Fruit fly (Drosophila melanogaster) whole organism, embryonic: ENCODE measurements around the gene CG42512.

Source experiments
- Ada2b ChIP-seq: fragments of 200-800 bp; sonication (Bioruptor generic); IDR thresholded peaks from 2 replicates; pipeline ENCODE4 v1.3.6; 2022; ENCODE audit warnings: missing biosample characterization, missing genetic modification characterization
- B-H2 ChIP-seq: fragments of 200-800 bp; sonication (Bioruptor generic); optimal IDR thresholded peaks from 2 replicates; lab custom pipeline; 2018; ENCODE audit warnings: missing biosample characterization, mild to moderate bottlenecking, missing genetic modification characterization
- CG11085 ChIP-seq: fragments of 200-800 bp; sonication (Bioruptor generic); IDR thresholded peaks from 2 replicates; pipeline ENCODE4 v1.3.6; 2022; ENCODE audit warnings: missing biosample characterization, missing genetic modification characterization
- CG11456 ChIP-seq: fragments of 200-800 bp; sonication (Bioruptor generic); IDR thresholded peaks from 3 replicates; pipeline ENCODE4 v1.3.6; 2022; ENCODE audit warnings: missing biosample characterization, missing genetic modification characterization
- CG13123 ChIP-seq: fragments of 200-800 bp; sonication (Bioruptor generic); optimal IDR thresholded peaks from 2 replicates; lab custom pipeline; 2016; ENCODE audit warnings: missing biosample characterization, missing genetic modification characterization
- CG13296 ChIP-seq: fragments of 200-800 bp; sonication (Bioruptor generic); optimal IDR thresholded peaks from 3 replicates; lab custom pipeline; 2018; ENCODE audit warnings: missing biosample characterization, mild to moderate bottlenecking, missing genetic modification characterization
- CG15601 ChIP-seq: fragments of 200-800 bp; sonication (Bioruptor generic); optimal IDR thresholded peaks from 3 replicates; lab custom pipeline; 2019; ENCODE audit warnings: missing biosample characterization, mild to moderate bottlenecking, missing genetic modification characterization, moderate library complexity
- CG1602 ChIP-seq: fragments of 200-800 bp; sonication (Bioruptor generic); optimal IDR thresholded peaks from 3 replicates; lab custom pipeline; 2016; ENCODE audit warnings: missing biosample characterization, missing genetic modification characterization
- CG16779 ChIP-seq: fragments of 200-800 bp; sonication (Bioruptor generic); IDR thresholded peaks from 2 replicates; pipeline ENCODE4 v1.3.6; 2022; ENCODE audit warnings: missing biosample characterization, missing genetic modification characterization
- CG17359 ChIP-seq: fragments of 200-800 bp; sonication (Bioruptor generic); optimal IDR thresholded peaks from 3 replicates; lab custom pipeline; 2018; ENCODE audit warnings: missing biosample characterization, mild to moderate bottlenecking, missing genetic modification characterization, moderate library complexity
- CG17385 ChIP-seq: fragments of 200-800 bp; sonication (Bioruptor generic); optimal IDR thresholded peaks from 3 replicates; lab custom pipeline; 2018; ENCODE audit warnings: missing biosample characterization, mild to moderate bottlenecking, missing genetic modification characterization
- CG1832 ChIP-seq: fragments of 200-800 bp; sonication (Bioruptor generic); optimal IDR thresholded peaks from 2 replicates; lab custom pipeline; 2017; ENCODE audit warnings: missing biosample characterization, mild to moderate bottlenecking, missing genetic modification characterization, inconsistent platforms
- CG18476 ChIP-seq: fragments of 200-800 bp; sonication (Bioruptor generic); optimal IDR thresholded peaks from 2 replicates; lab custom pipeline; 2016; ENCODE audit warnings: missing biosample characterization, mild to moderate bottlenecking, missing genetic modification characterization
- CG2199 ChIP-seq: fragments of 200-800 bp; sonication (Bioruptor generic); IDR thresholded peaks from 3 replicates; pipeline ENCODE4 v1.3.6; 2022; ENCODE audit warnings: missing biosample characterization, missing genetic modification characterization
- CG3065 ChIP-seq: fragments of 200-800 bp; sonication (Bioruptor generic); optimal IDR thresholded peaks from 2 replicates; lab custom pipeline; 2016; ENCODE audit warnings: missing biosample characterization, missing genetic modification characterization
- CG31224 ChIP-seq: fragments of 200-800 bp; sonication (Bioruptor generic); IDR thresholded peaks from 2 replicates; pipeline ENCODE4 v1.3.6; 2022; ENCODE audit warnings: missing biosample characterization, missing genetic modification characterization
- CG31365 ChIP-seq: fragments of 200-800 bp; sonication (Bioruptor generic); optimal IDR thresholded peaks from 2 replicates; lab custom pipeline; 2018; ENCODE audit warnings: missing biosample characterization, mild to moderate bottlenecking, missing genetic modification characterization
- CG32772 ChIP-seq: fragments of 200-800 bp; sonication (Bioruptor generic); IDR thresholded peaks from 2 replicates; pipeline ENCODE4 v1.3.6; 2022; ENCODE audit warnings: missing biosample characterization, missing genetic modification characterization
- CG4282 ChIP-seq: fragments of 200-800 bp; sonication (Bioruptor generic); optimal IDR thresholded peaks from 2 replicates; lab custom pipeline; 2016; ENCODE audit warnings: missing biosample characterization, missing genetic modification characterization
- CG4404 ChIP-seq: fragments of 200-800 bp; sonication (Bioruptor generic); IDR thresholded peaks from 2 replicates; pipeline ENCODE4 v1.3.6; 2022; ENCODE audit warnings: missing biosample characterization, missing genetic modification characterization
- CG5953 ChIP-seq: fragments of 200-800 bp; sonication (Bioruptor generic); IDR thresholded peaks from 2 replicates; pipeline ENCODE4 v1.3.6; 2022; ENCODE audit warnings: missing biosample characterization, missing genetic modification characterization
- CG6272 ChIP-seq: fragments of 200-800 bp; sonication (Bioruptor generic); IDR thresholded peaks from 2 replicates; pipeline ENCODE4 v1.3.6; 2022; ENCODE audit warnings: missing biosample characterization, missing genetic modification characterization
- CG6854 ChIP-seq: fragments of 200-800 bp; sonication (Bioruptor generic); optimal IDR thresholded peaks from 3 replicates; lab custom pipeline; 2017; ENCODE audit warnings: missing biosample characterization, mild to moderate bottlenecking, missing genetic modification characterization
- CG7357 ChIP-seq: fragments of 200-800 bp; sonication (Bioruptor generic); IDR thresholded peaks from 3 replicates; pipeline ENCODE4 v1.3.6; 2022; ENCODE audit warnings: missing biosample characterization, missing genetic modification characterization
- CG7372 ChIP-seq: fragments of 200-800 bp; sonication (Bioruptor generic); IDR thresholded peaks from 2 replicates; pipeline ENCODE4 v1.3.6; 2022; ENCODE audit warnings: missing biosample characterization, missing genetic modification characterization
- CG7928 ChIP-seq: fragments of 200-800 bp; sonication (Bioruptor generic); optimal IDR thresholded peaks from 2 replicates; lab custom pipeline; 2017; ENCODE audit warnings: missing biosample characterization, mild to moderate bottlenecking, missing genetic modification characterization
- Chrac-16 ChIP-seq: fragments of 200-800 bp; sonication (Bioruptor generic); optimal IDR thresholded peaks from 3 replicates; lab custom pipeline; 2016; ENCODE audit warnings: missing biosample characterization, missing genetic modification characterization
- ERR ChIP-seq: fragments of 200-800 bp; sonication (Bioruptor generic); optimal IDR thresholded peaks from 2 replicates; lab custom pipeline; 2016; ENCODE audit warnings: missing biosample characterization, missing genetic modification characterization
- GATAe ChIP-seq: fragments of 200-800 bp; sonication (Bioruptor generic); conservative IDR thresholded peaks from 2 replicates; pipeline ENCODE4 v1.3.6; 2022; ENCODE audit warnings: missing biosample characterization, missing genetic modification characterization
- MESR4 ChIP-seq: fragments of 200-800 bp; sonication (Bioruptor generic); optimal IDR thresholded peaks from 2 replicates; lab custom pipeline; 2018; ENCODE audit warnings: missing biosample characterization, mild to moderate bottlenecking, missing genetic modification characterization, moderate library complexity
- Med ChIP-seq: fragments of 200-800 bp; sonication (Bioruptor generic); peaks from one replicate; lab custom pipeline; 2016; ENCODE audit warnings: missing biosample characterization, missing genetic modification characterization, mild to moderate bottlenecking, inconsistent platforms, moderate library complexity
- PHDP ChIP-seq: fragments of 200-800 bp; sonication (Bioruptor generic); optimal IDR thresholded peaks from 3 replicates; lab custom pipeline; 2018; ENCODE audit warnings: missing biosample characterization, mild to moderate bottlenecking, missing genetic modification characterization, moderate library complexity
- Ptx1 ChIP-seq: fragments of 200-800 bp; sonication (Bioruptor generic); IDR thresholded peaks from 2 replicates; pipeline ENCODE4 v1.3.6; 2022; ENCODE audit warnings: missing biosample characterization, missing genetic modification characterization
- ab ChIP-seq: fragments of 200-800 bp; sonication (Bioruptor generic); optimal IDR thresholded peaks from 2 replicates; lab custom pipeline; 2016; ENCODE audit warnings: missing biosample characterization, missing genetic modification characterization
- crol ChIP-seq: fragments of 200-800 bp; sonication (Bioruptor generic); IDR thresholded peaks from 2 replicates; pipeline ENCODE4 v1.3.6; 2022; ENCODE audit warnings: missing biosample characterization, missing genetic modification characterization
- fru ChIP-seq: fragments of >200 bp; optimal IDR thresholded peaks from 2 replicates; lab custom pipeline; 2017
- gem ChIP-seq: fragments of 200-800 bp; sonication (Bioruptor generic); optimal IDR thresholded peaks from 2 replicates; lab custom pipeline; 2019; ENCODE audit warnings: missing biosample characterization, mild to moderate bottlenecking, missing genetic modification characterization, moderate library complexity
- insv ChIP-seq, 2 experiments: fragments of 200-800 bp; sonication (Bioruptor generic); optimal IDR thresholded peaks; 3 replicates each; lab custom pipeline; 2016 to 2018; ENCODE audit warnings: missing biosample characterization in 2 of 2, missing genetic modification characterization in 2 of 2
- nau ChIP-seq: fragments of 200-800 bp; sonication (Bioruptor generic); optimal IDR thresholded peaks from 3 replicates; lab custom pipeline; 2017; ENCODE audit warnings: missing biosample characterization, mild to moderate bottlenecking, missing genetic modification characterization, missing genetic modification reagents
- odd ChIP-seq: fragments of 200-800 bp; sonication (Bioruptor generic); optimal IDR thresholded peaks from 2 replicates; lab custom pipeline; 2017; ENCODE audit warnings: missing biosample characterization, mild to moderate bottlenecking, missing genetic modification characterization
- peb ChIP-seq: fragments of 200-800 bp; sonication (Bioruptor generic); IDR thresholded peaks from 2 replicates; pipeline ENCODE4 v1.3.6; 2022; ENCODE audit warnings: missing biosample characterization, missing genetic modification characterization
- prd ChIP-seq, 3 experiments: fragments of >200 bp in 2 of 3; fragments of 200-800 bp in 1 of 3; sonication (Bioruptor generic) in 1 of 3; optimal IDR thresholded peaks in 2 of 3; IDR thresholded peaks in 1 of 3; 2 replicates in 2 of 3; 3 replicates in 1 of 3; pipeline versions ENCODE4 v1.3.6 to Lab custom; 2017 to 2022; ENCODE audit warnings: missing biosample characterization in 1 of 3, missing genetic modification characterization in 1 of 3
- sens ChIP-seq: fragments of 200-800 bp; sonication (Bioruptor generic); peaks from one replicate; lab custom pipeline; 2016; ENCODE audit warnings: missing biosample characterization, missing genetic modification characterization
- sr ChIP-seq: fragments of 200-800 bp; sonication (Bioruptor generic); IDR thresholded peaks from 3 replicates; pipeline ENCODE4 v1.3.6; 2022; ENCODE audit warnings: missing biosample characterization, missing genetic modification characterization
- stwl ChIP-seq: fragments of 200-800 bp; sonication (Bioruptor generic); optimal IDR thresholded peaks from 3 replicates; lab custom pipeline; 2018; ENCODE audit warnings: missing biosample characterization, mild to moderate bottlenecking, missing genetic modification characterization, moderate library complexity
- tap ChIP-seq: fragments of 200-800 bp; optimal IDR thresholded peaks from 3 replicates; lab custom pipeline; 2019; ENCODE audit warnings: missing biosample characterization, mild to moderate bottlenecking, missing genetic modification characterization, moderate library complexity
- zen ChIP-seq: fragments of 200-800 bp; sonication (Bioruptor generic); optimal IDR thresholded peaks from 3 replicates; lab custom pipeline; 2018; ENCODE audit warnings: missing biosample characterization, mild to moderate bottlenecking, missing genetic modification characterization, moderate library complexity

The CG42512 gene

dm6 chrX:16693805-16694387 lies 42.7 kb downstream of the CG42512 start:
- TF ChIP-seq CG4404 (peak; percentile 10; the same call in 1 of the 2 replicates), CG11456 (GFP tag; lab: Robert Waterston, UW) (0 out of 3 replicates have a peak, but pooled peaks have one; percentile 56), nau (no peak), crol (peak; percentile 80), CG7372 (GFP tag; lab: Robert Waterston, UW) (no peak), sr (GFP tag; lab: Robert Waterston, UW) (peak; percentile 72), prd (optimal IDR thresholded peaks at IDR 0.05; lab: Kevin White, UChicago) (no peak), prd (GFP tag; IDR thresholded peaks at IDR 0.05; lab: Robert Waterston, UW) (no peak), CG31365 (peak; percentile 2), Chrac-16 (GFP tag; lab: Kevin White, UChicago) (no peak), CG17359 (tag; lab: Kevin White, UChicago) (peak; percentile 58), CG2199 (peak; percentile 52; the same call in 1 of the 3 replicates), CG32772 (GFP tag; lab: Robert Waterston, UW) (peak; percentile 65), CG17385 (GFP tag; lab: Kevin White, UChicago) (no peak), CG5953 (GFP tag; lab: Robert Waterston, UW) (no peak), sens (peak; percentile 43), CG31224 (GFP tag; lab: Robert Waterston, UW) (no peak), CG3065 (peak; percentile 19), CG16779 (GFP tag; lab: Robert Waterston, UW) (0 out of 2 replicates have a peak, but pooled peaks have one; percentile 4), gem (tag; lab: Kevin White, UChicago) (no peak), CG13123 (GFP tag; lab: Kevin White, UChicago) (no peak), MESR4 (GFP tag; lab: Kevin White, UChicago) (no peak), CG6272 (no peak), stwl (tag; lab: Kevin White, UChicago) (no peak), Med (GFP tag; lab: Kevin White, UChicago) (peak; percentile 56)
- TF ChIP-seq, all 482 proteins: peak for 12

DNA sequence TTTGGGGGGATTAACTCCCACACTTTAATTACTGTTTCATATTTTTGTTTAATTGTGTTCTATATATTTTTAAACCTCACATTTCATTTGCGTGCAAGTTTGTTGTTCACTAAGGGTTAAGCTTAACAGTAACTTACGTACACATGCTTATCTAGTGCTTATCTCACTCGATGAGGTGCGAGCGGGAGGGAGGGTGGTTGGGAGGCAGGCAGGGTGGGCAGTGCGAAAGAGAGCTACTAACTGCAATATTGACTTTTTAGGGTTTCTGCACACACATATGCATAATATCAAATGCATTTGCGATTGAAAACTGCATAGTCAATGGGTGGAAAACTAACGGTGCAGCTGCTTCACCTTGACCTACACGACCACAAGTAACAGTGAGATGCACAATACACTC lies 43.3 kb downstream of the CG42512 start:
- TF ChIP-seq fru (lab: Kevin White, UChicago) (no peak), peb (GFP tag; lab: Robert Waterston, UW) (no peak), PHDP (tag; lab: Kevin White, UChicago) (no peak), CG13296 (GFP tag; lab: Kevin White, UChicago) (no peak), crol (peak; percentile 51), odd (no peak), B-H2 (GFP tag; lab: Kevin White, UChicago) (no peak), Med (GFP tag; lab: Kevin White, UChicago) (no peak), CG15601 (tag; lab: Kevin White, UChicago) (no peak), GATAe (GFP tag; lab: Robert Waterston, UW) (peak; percentile 68), CG7357 (GFP tag; lab: Robert Waterston, UW) (no peak), ab (no peak), Ada2b (GFP tag; lab: Robert Waterston, UW) (0 out of 2 replicates have a peak, but pooled peaks have one; percentile 4), insv (GFP tag; optimal IDR thresholded peaks at IDR 0.05; lab: Kevin White, UChicago) (no peak), CG1832 (GFP tag; lab: Kevin White, UChicago) (peak; percentile 13), CG6854 (GFP tag; lab: Kevin White, UChicago) (no peak), zen (tag; lab: Kevin White, UChicago) (no peak), CG18476 (GFP tag; lab: Kevin White, UChicago) (no peak), CG11085 (no peak), ERR (no peak), Ptx1 (GFP tag; lab: Robert Waterston, UW) (no peak), CG7928 (no peak), CG1602 (GFP tag; lab: Kevin White, UChicago) (no peak), CG4282 (GFP tag; lab: Kevin White, UChicago) (no peak), tap (tag; lab: Kevin White, UChicago) (no peak)
